Fruit fly (Drosophila melanogaster) whole organism, embryonic: ENCODE measurements around the gene CG5265.

Source experiments
- Adf1 ChIP-seq: fragments of 200-800 bp; sonication (Bioruptor generic); IDR thresholded peaks from 2 replicates; pipeline ENCODE4 v1.3.6; 2022; ENCODE audit warnings: missing biosample characterization, missing genetic modification characterization
- C15 ChIP-seq: fragments of 200-800 bp; sonication (Bioruptor generic); IDR thresholded peaks from 3 replicates; pipeline ENCODE4 v1.3.6; 2022; ENCODE audit warnings: missing biosample characterization, missing genetic modification characterization
- CG10462 ChIP-seq: fragments of 200-800 bp; sonication (Bioruptor generic); optimal IDR thresholded peaks from 2 replicates; lab custom pipeline; 2016; ENCODE audit warnings: missing biosample characterization, missing genetic modification characterization
- CG13894 ChIP-seq: fragments of 200-800 bp; sonication (Bioruptor generic); optimal IDR thresholded peaks from 3 replicates; lab custom pipeline; 2018; ENCODE audit warnings: missing biosample characterization, mild to moderate bottlenecking, missing genetic modification characterization, moderate library complexity
- CG16815 ChIP-seq: fragments of 200-800 bp; sonication (Bioruptor generic); optimal IDR thresholded peaks from 3 replicates; lab custom pipeline; 2017; ENCODE audit warnings: missing biosample characterization, mild to moderate bottlenecking, missing genetic modification characterization
- CG17361 ChIP-seq: fragments of 200-800 bp; sonication (Bioruptor generic); IDR thresholded peaks from 3 replicates; pipeline ENCODE4 v1.3.6; 2022; ENCODE audit warnings: missing biosample characterization, missing genetic modification characterization
- CG17912 ChIP-seq: fragments of 200-800 bp; sonication (Bioruptor generic); optimal IDR thresholded peaks from 2 replicates; lab custom pipeline; 2018; ENCODE audit warnings: missing biosample characterization, mild to moderate bottlenecking, missing genetic modification characterization
- CG18262 ChIP-seq: fragments of 200-800 bp; optimal IDR thresholded peaks from 3 replicates; lab custom pipeline; 2019; ENCODE audit warnings: missing biosample characterization, mild to moderate bottlenecking, missing genetic modification characterization, moderate library complexity
- CG2875 ChIP-seq: fragments of 200-800 bp; sonication (Bioruptor generic); optimal IDR thresholded peaks from 2 replicates; lab custom pipeline; 2017; ENCODE audit warnings: missing biosample characterization, mild to moderate bottlenecking, missing genetic modification characterization, missing genetic modification reagents
- CG32767 ChIP-seq: fragments of 200-800 bp; sonication (Bioruptor generic); IDR thresholded peaks from 2 replicates; pipeline ENCODE4 v1.3.6; 2022; ENCODE audit warnings: missing biosample characterization, missing genetic modification characterization
- CG32772 ChIP-seq: fragments of 200-800 bp; sonication (Bioruptor generic); IDR thresholded peaks from 2 replicates; pipeline ENCODE4 v1.3.6; 2022; ENCODE audit warnings: missing biosample characterization, missing genetic modification characterization
- CG33213 ChIP-seq: fragments of 200-800 bp; sonication (Bioruptor generic); optimal IDR thresholded peaks from 3 replicates; lab custom pipeline; 2016; ENCODE audit warnings: missing biosample characterization, missing genetic modification characterization
- CG34376 ChIP-seq: fragments of 200-800 bp; sonication (Bioruptor generic); optimal IDR thresholded peaks from 2 replicates; lab custom pipeline; 2018; ENCODE audit warnings: missing biosample characterization, mild to moderate bottlenecking, missing genetic modification characterization
- CG34422 ChIP-seq: fragments of 200-800 bp; sonication (Bioruptor generic); IDR thresholded peaks from 3 replicates; pipeline ENCODE4 v1.3.6; 2022; ENCODE audit warnings: missing biosample characterization, missing genetic modification characterization
- CG4617 ChIP-seq: fragments of 200-800 bp; sonication (Bioruptor generic); optimal IDR thresholded peaks from 3 replicates; lab custom pipeline; 2016; ENCODE audit warnings: missing biosample characterization, missing genetic modification characterization, borderline replicate concordance
- CG5245 ChIP-seq: fragments of 200-800 bp; sonication (Bioruptor generic); optimal IDR thresholded peaks from 3 replicates; lab custom pipeline; 2016; ENCODE audit warnings: missing biosample characterization, missing genetic modification characterization
- CG6765 ChIP-seq: fragments of 200-800 bp; sonication (Bioruptor generic); optimal IDR thresholded peaks from 3 replicates; lab custom pipeline; 2017; ENCODE audit warnings: missing biosample characterization, mild to moderate bottlenecking, missing genetic modification characterization
- CG7987 ChIP-seq: fragments of 200-800 bp; sonication (Bioruptor generic); optimal IDR thresholded peaks from 2 replicates; lab custom pipeline; 2018; ENCODE audit warnings: missing biosample characterization, mild to moderate bottlenecking, missing genetic modification characterization, moderate library complexity
- CG8089 ChIP-seq: fragments of 200-800 bp; sonication (Bioruptor generic); optimal IDR thresholded peaks from 3 replicates; lab custom pipeline; 2016; ENCODE audit warnings: missing biosample characterization, missing genetic modification characterization
- CG9215 ChIP-seq: fragments of 200-800 bp; sonication (Bioruptor generic); IDR thresholded peaks from 2 replicates; pipeline ENCODE4 v1.3.6; 2022; ENCODE audit warnings: missing biosample characterization, missing genetic modification characterization
- CG9727 ChIP-seq: fragments of 200-800 bp; sonication (Bioruptor generic); optimal IDR thresholded peaks from 3 replicates; lab custom pipeline; 2017; ENCODE audit warnings: missing biosample characterization, mild to moderate bottlenecking, missing genetic modification characterization
- CoRest ChIP-seq: fragments of 200-800 bp; sonication (Bioruptor generic); optimal IDR thresholded peaks from 3 replicates; lab custom pipeline; 2018; ENCODE audit warnings: missing biosample characterization, mild to moderate bottlenecking, missing genetic modification characterization, moderate library complexity
- Deaf1 ChIP-seq: fragments of 200-800 bp; optimal IDR thresholded peaks from 3 replicates; lab custom pipeline; 2019; ENCODE audit warnings: missing biosample characterization, mild to moderate bottlenecking, missing genetic modification characterization, moderate library complexity
- Dip2 ChIP-seq: fragments of 200-800 bp; sonication (Bioruptor generic); IDR thresholded peaks from 2 replicates; pipeline ENCODE4 v1.3.6; 2022; ENCODE audit warnings: missing biosample characterization, missing genetic modification characterization
- GATAe ChIP-seq: fragments of 200-800 bp; sonication (Bioruptor generic); conservative IDR thresholded peaks from 2 replicates; pipeline ENCODE4 v1.3.6; 2022; ENCODE audit warnings: missing biosample characterization, missing genetic modification characterization
- Gug ChIP-seq: fragments of 200-800 bp; sonication (Bioruptor generic); IDR thresholded peaks from 4 replicates; pipeline ENCODE4 v1.3.6; 2022; ENCODE audit warnings: missing biosample characterization, missing genetic modification characterization
- HLH3B ChIP-seq: fragments of 200-800 bp; sonication (Bioruptor generic); IDR thresholded peaks from 2 replicates; pipeline ENCODE4 v1.3.6; 2022; ENCODE audit warnings: missing biosample characterization, missing genetic modification characterization
- Hmr ChIP-seq: fragments of 200-800 bp; sonication (Bioruptor generic); optimal IDR thresholded peaks from 3 replicates; lab custom pipeline; 2017; ENCODE audit warnings: mild to moderate bottlenecking, missing biosample characterization, missing genetic modification reagents, missing genetic modification characterization
- Hmx ChIP-seq: fragments of 200-800 bp; sonication (Bioruptor generic); optimal IDR thresholded peaks from 2 replicates; lab custom pipeline; 2016; ENCODE audit warnings: missing biosample characterization, missing genetic modification characterization
- MBD-R2 ChIP-seq: fragments of 200-800 bp; sonication (Bioruptor generic); IDR thresholded peaks from 2 replicates; pipeline ENCODE4 v1.3.6; 2022; ENCODE audit warnings: missing biosample characterization, missing genetic modification characterization
- MESR4 ChIP-seq: fragments of 200-800 bp; sonication (Bioruptor generic); optimal IDR thresholded peaks from 2 replicates; lab custom pipeline; 2018; ENCODE audit warnings: missing biosample characterization, mild to moderate bottlenecking, missing genetic modification characterization, moderate library complexity
- Rfx ChIP-seq: fragments of 200-800 bp; sonication (Bioruptor generic); IDR thresholded peaks from 2 replicates; pipeline ENCODE4 v1.3.6; 2022; ENCODE audit warnings: missing biosample characterization, missing genetic modification characterization
- Scr ChIP-seq: fragments of 200-800 bp; sonication (Bioruptor generic); IDR thresholded peaks from 2 replicates; pipeline ENCODE4 v1.3.6; 2022; ENCODE audit warnings: missing biosample characterization, missing genetic modification characterization; ENCODE audit not compliant: partially characterized antibody
- Trl ChIP-seq, 3 experiments: fragments of >200 bp in 2 of 3; fragments of 200-800 bp in 1 of 3; sonication (Bioruptor generic) in 1 of 3; optimal IDR thresholded peaks; 2 replicates in 1 of 3; 3 replicates in 2 of 3; lab custom pipeline; 2016 to 2017; ENCODE audit warnings: missing biosample characterization in 1 of 3, missing genetic modification characterization in 1 of 3
- ap ChIP-seq: fragments of 200-800 bp; sonication (Bioruptor generic); IDR thresholded peaks from 2 replicates; pipeline ENCODE4 v1.3.6; 2022; ENCODE audit warnings: missing biosample characterization, missing genetic modification characterization
- dysf ChIP-seq: fragments of 200-800 bp; sonication (Bioruptor generic); IDR thresholded peaks from 3 replicates; pipeline ENCODE4 v1.3.6; 2022; ENCODE audit warnings: missing biosample characterization, missing genetic modification characterization
- eyg ChIP-seq: fragments of 200-800 bp; sonication (Bioruptor generic); optimal IDR thresholded peaks from 3 replicates; lab custom pipeline; 2016; ENCODE audit warnings: missing biosample characterization, missing genetic modification characterization
- ftz-f1 ChIP-seq: fragments of 200-800 bp; sonication (Bioruptor generic); optimal IDR thresholded peaks from 2 replicates; lab custom pipeline; 2016; ENCODE audit warnings: missing biosample characterization, missing genetic modification characterization
- hbn ChIP-seq: fragments of 200-800 bp; sonication (Bioruptor generic); IDR thresholded peaks from 2 replicates; pipeline ENCODE4 v1.3.6; 2022; ENCODE audit warnings: missing biosample characterization, missing genetic modification characterization; ENCODE audit not compliant: partially characterized antibody
- jing ChIP-seq: fragments of 200-800 bp; sonication (Bioruptor generic); optimal IDR thresholded peaks from 2 replicates; lab custom pipeline; 2018; ENCODE audit warnings: missing biosample characterization, mild to moderate bottlenecking, missing genetic modification characterization
- knrl ChIP-seq: fragments of 200-800 bp; sonication (Bioruptor generic); IDR thresholded peaks from 3 replicates; pipeline ENCODE4 v1.3.6; 2022; ENCODE audit warnings: missing biosample characterization, missing genetic modification characterization; ENCODE audit not compliant: partially characterized antibody
- org-1 ChIP-seq: fragments of 200-800 bp; sonication (Bioruptor generic); optimal IDR thresholded peaks from 2 replicates; lab custom pipeline; 2017; ENCODE audit warnings: missing biosample characterization, missing genetic modification characterization
- pan ChIP-seq, 4 experiments: fragments of >200 bp in 3 of 4; fragments of 200-800 bp in 1 of 4; sonication (Bioruptor generic) in 1 of 4; optimal IDR thresholded peaks in 3 of 4; IDR thresholded peaks in 1 of 4; 2 replicates each; pipeline versions ENCODE4 v1.3.6 to Lab custom; 2017 to 2022; ENCODE audit warnings: missing biosample characterization in 2 of 4, missing genetic modification characterization in 2 of 4, mixed read lengths in 1 of 4
- pzg ChIP-seq: fragments of 200-800 bp; sonication (Bioruptor generic); optimal IDR thresholded peaks from 3 replicates; lab custom pipeline; 2018; ENCODE audit warnings: missing biosample characterization, mild to moderate bottlenecking, missing genetic modification characterization, moderate library complexity
- row ChIP-seq: fragments of 200-800 bp; sonication (Bioruptor generic); IDR thresholded peaks from 3 replicates; pipeline ENCODE4 v1.3.6; 2022; ENCODE audit warnings: missing biosample characterization, missing genetic modification characterization
- sisA ChIP-seq: fragments of 200-800 bp; sonication (Bioruptor generic); IDR thresholded peaks from 2 replicates; pipeline ENCODE4 v1.3.6; 2022; ENCODE audit warnings: missing biosample characterization, missing genetic modification characterization
- vfl ChIP-seq: fragments of 200-800 bp; sonication (Bioruptor generic); optimal IDR thresholded peaks from 2 replicates; lab custom pipeline; 2016; ENCODE audit warnings: missing biosample characterization, missing genetic modification characterization
- zfh1 ChIP-seq: fragments of 200-800 bp; sonication (Bioruptor generic); IDR thresholded peaks from 3 replicates; pipeline ENCODE4 v1.3.6; 2022; ENCODE audit warnings: missing biosample characterization, missing genetic modification characterization

CG5265 gene

DNA sequence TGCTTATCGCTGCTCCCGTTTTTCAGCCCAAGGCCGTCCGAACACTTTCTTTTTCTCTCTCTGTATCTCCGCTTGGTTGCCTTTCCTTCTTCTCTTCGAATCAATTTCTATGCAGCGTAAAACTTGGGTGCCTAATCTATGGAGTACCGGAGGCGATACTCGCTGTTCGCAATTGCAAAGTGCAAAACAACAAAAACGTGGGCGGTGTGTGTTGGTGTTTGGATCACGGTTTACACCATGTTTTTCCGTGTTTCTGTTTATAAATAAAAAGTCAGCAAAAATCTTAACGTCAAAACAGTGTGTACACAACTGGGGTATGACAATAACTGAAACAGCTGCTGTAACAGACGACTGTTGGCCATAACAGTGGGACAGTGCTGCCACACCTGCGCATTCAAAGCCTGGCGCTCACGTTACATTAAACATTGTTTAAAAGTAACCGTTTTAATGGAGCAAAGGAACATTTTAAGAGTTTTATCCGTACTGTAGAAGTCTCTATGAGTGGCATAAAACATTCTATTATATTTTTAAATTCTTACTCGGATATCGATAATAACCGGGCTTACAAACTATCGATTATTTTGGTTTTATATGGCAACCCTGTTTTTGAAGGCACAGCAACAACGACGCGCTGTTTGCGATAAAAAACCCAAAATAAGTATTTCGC is 10.4 kb downstream of the CG5265 start, which contains the start of the genes m-cup and Det (continued):
- TF ChIP-seq CG7987 (GFP tag; lab: Kevin White, UChicago) (peak; percentile 15), CoRest (tag; lab: Kevin White, UChicago) (peak; percentile 45), knrl (GFP tag; lab: Robert Waterston, UW) (peak; percentile 80), GATAe (GFP tag; lab: Robert Waterston, UW) (no peak), CG16815 (GFP tag; lab: Kevin White, UChicago) (no peak), zfh1 (GFP tag; lab: Robert Waterston, UW) (no peak), CG4617 (GFP tag; lab: Kevin White, UChicago) (peak; percentile 44), CG9727 (GFP tag; lab: Kevin White, UChicago) (peak; percentile 30), CG2875 (GFP tag; lab: Kevin White, UChicago) (no peak), pan (optimal IDR thresholded peaks at IDR 0.05; lab: Kevin White, UChicago) (no peak), pan (GFP tag; optimal IDR thresholded peaks at IDR 0.05 in 1 of 2, IDR thresholded peaks at IDR 0.05 in 1 of 2) (peak in 1 of 2 experiments; percentile 33), dysf (GFP tag; lab: Robert Waterston, UW) (no peak), ap (GFP tag; lab: Robert Waterston, UW) (no peak), Deaf1 (tag; lab: Kevin White, UChicago) (no peak), CG8089 (no peak), CG6765 (GFP tag; lab: Kevin White, UChicago) (no peak), CG18262 (tag; lab: Kevin White, UChicago) (peak; percentile 3), CG5245 (no peak), pzg (peak; percentile 76), Hmr (peak; percentile 23), Hmx (no peak), Rfx (GFP tag; lab: Robert Waterston, UW) (no peak), CG13894 (tag; lab: Kevin White, UChicago) (no peak), CG32767 (no peak), CG32772 (GFP tag; lab: Robert Waterston, UW) (no peak), HLH3B (no peak), CG34376 (no peak), CG17912 (GFP tag; lab: Kevin White, UChicago) (no peak), MBD-R2 (peak; percentile 68), CG34422 (GFP tag; lab: Robert Waterston, UW) (peak; percentile 51; the same call in 1 of the 3 replicates), Dip2 (GFP tag; lab: Robert Waterston, UW) (no peak), Trl (optimal IDR thresholded peaks at IDR 0.05; lab: Kevin White, UChicago) (no peak), Trl (GFP tag; optimal IDR thresholded peaks at IDR 0.05; lab: Kevin White, UChicago) (peak; percentile 16), C15 (no peak), org-1 (GFP tag; lab: Kevin White, UChicago) (no peak), hbn (GFP tag; lab: Robert Waterston, UW) (peak; percentile 51; the same call in 1 of the 2 replicates), vfl (GFP tag; lab: Kevin White, UChicago) (no peak), row (peak; percentile 51), CG17361 (GFP tag; lab: Robert Waterston, UW) (no peak), CG33213 (GFP tag; lab: Kevin White, UChicago) (no peak), sisA (GFP tag; lab: Robert Waterston, UW) (no peak), Scr (GFP tag; lab: Robert Waterston, UW) (peak; percentile 82), ftz-f1 (GFP tag; lab: Kevin White, UChicago) (no peak), CG10462 (no peak), CG9215 (no peak), MESR4 (GFP tag; lab: Kevin White, UChicago) (peak; percentile 75), Gug (GFP tag; lab: Robert Waterston, UW) (no peak), eyg (GFP tag; lab: Kevin White, UChicago) (no peak), Adf1 (GFP tag; lab: Robert Waterston, UW) (no peak), jing (GFP tag; lab: Kevin White, UChicago) (no peak)
